Worm (Caenorhabditis elegans): Measurements from ENCODE around the gene F32F2.4.

- TF ChIP-seq ama-1 (optimal IDR thresholded peaks at IDR 0.05): no peak
- TF ChIP-seq ceh-36 (tag; optimal IDR thresholded peaks at IDR 0.05): no peak
- no peak for TF ChIP-seq tbx-11 (GFP tag; IDR thresholded peaks at IDR 0.05)
- no peak for TF ChIP-seq B0310.2 (tag; optimal IDR thresholded peaks at IDR 0.05)
- TF ChIP-seq sea-1 (GFP tag; conservative IDR thresholded peaks at IDR 0.05): no peak
- TF ChIP-seq ets-7 (tag; optimal IDR thresholded peaks at IDR 0.05): no peak
- TF ChIP-seq aly-1 (tag; optimal IDR thresholded peaks at IDR 0.05): no peak
- no peak for TF ChIP-seq hmbx-1 (tag; optimal IDR thresholded peaks at IDR 0.05)
- TF ChIP-seq ceh-13 (GFP tag; optimal IDR thresholded peaks at IDR 0.05): no peak
- no peak for TF ChIP-seq flt-1 (GFP tag; IDR thresholded peaks at IDR 0.05)
These were observed 32.9 kb upstream of the F32F2.4 start for ce11 chrV:13243205-13243604.
